Worm (Caenorhabditis elegans) whole organism, mixed stage, embryonic: ENCODE data around the gene vab-23.

Experiments
- M03D4.4 ChIP-seq: sonication (generic microtip); optimal IDR thresholded peaks from 2 replicates; lab custom pipeline; 2017; ENCODE audit warnings: mild to moderate bottlenecking, missing genetic modification characterization, missing compliant biosample characterization
- bed-3 ChIP-seq: fragments of 200-800 bp; sonication (Bioruptor generic); optimal IDR thresholded peaks from 3 replicates; lab custom pipeline; 2018; ENCODE audit warnings: mild to moderate bottlenecking, missing genetic modification characterization, moderate library complexity, missing compliant biosample characterization
- ceh-39 ChIP-seq: fragments of 150-350 bp; optimal IDR thresholded peaks from 2 replicates; lab custom pipeline; 2014; ENCODE audit warnings: missing biosample characterization, missing genetic modification characterization
- ceh-43 ChIP-seq: fragments of 200-800 bp; sonication (Bioruptor generic); optimal IDR thresholded peaks from 2 replicates; lab custom pipeline; 2018; ENCODE audit warnings: mild to moderate bottlenecking, missing genetic modification characterization, moderate library complexity, missing compliant biosample characterization
- ceh-83 ChIP-seq: fragments of 200-800 bp; sonication (Bioruptor generic); optimal IDR thresholded peaks from 2 replicates; lab custom pipeline; 2018; ENCODE audit warnings: mild to moderate bottlenecking, missing genetic modification characterization, missing compliant biosample characterization
- ces-1 ChIP-seq: fragments of 150-350 bp; optimal IDR thresholded peaks from 2 replicates; lab custom pipeline; 2014; ENCODE audit warnings: missing biosample characterization, missing genetic modification reagents, missing genetic modification characterization
- cnd-1 ChIP-seq: fragments of 200-800 bp; sonication (Bioruptor generic); optimal IDR thresholded peaks from 2 replicates; lab custom pipeline; 2018; ENCODE audit warnings: mild to moderate bottlenecking, missing genetic modification characterization, missing compliant biosample characterization
- drap-1 ChIP-seq: fragments of 200-800 bp; sonication (Bioruptor generic); optimal IDR thresholded peaks from 3 replicates; lab custom pipeline; 2018; ENCODE audit warnings: mild to moderate bottlenecking, missing genetic modification characterization, missing compliant biosample characterization
- elt-1 ChIP-seq: sonication (generic microtip); optimal IDR thresholded peaks from 2 replicates; lab custom pipeline; 2017; ENCODE audit warnings: missing genetic modification characterization, mild to moderate bottlenecking, missing compliant biosample characterization, antibody characterized with exemption, moderate library complexity, borderline replicate concordance; ENCODE audit not compliant: insufficient read depth
- elt-3 ChIP-seq: fragments of 150-350 bp; optimal IDR thresholded peaks from 2 replicates; lab custom pipeline; 2014; ENCODE audit warnings: missing biosample characterization, missing genetic modification characterization
- flh-1 ChIP-seq: fragments of 200-800 bp; sonication (Bioruptor generic); optimal IDR thresholded peaks from 2 replicates; lab custom pipeline; 2018; ENCODE audit warnings: mild to moderate bottlenecking, missing genetic modification characterization, moderate library complexity, missing compliant biosample characterization
- ham-2 ChIP-seq: fragments of 200-800 bp; sonication (Bioruptor generic); optimal IDR thresholded peaks from 2 replicates; lab custom pipeline; 2018; ENCODE audit warnings: mild to moderate bottlenecking, missing genetic modification characterization, missing compliant biosample characterization
- hlh-1 ChIP-seq: fragments of 150-350 bp; optimal IDR thresholded peaks from 2 replicates; lab custom pipeline; 2014; ENCODE audit warnings: missing biosample characterization, missing genetic modification reagents, missing genetic modification characterization
- lin-13 ChIP-seq: fragments of 150-350 bp; optimal IDR thresholded peaks from 2 replicates; lab custom pipeline; 2014; ENCODE audit warnings: missing biosample characterization, missing genetic modification characterization
- lin-32 ChIP-seq: fragments of 200-800 bp; sonication (Bioruptor generic); optimal IDR thresholded peaks from 2 replicates; lab custom pipeline; 2018; ENCODE audit warnings: mild to moderate bottlenecking, missing genetic modification characterization, missing compliant biosample characterization
- lsy-2 ChIP-seq: fragments of 150-350 bp; optimal IDR thresholded peaks from 2 replicates; lab custom pipeline; 2014; ENCODE audit warnings: missing biosample characterization, missing genetic modification characterization
- mep-1 ChIP-seq: fragments of 150-350 bp; optimal IDR thresholded peaks from 2 replicates; lab custom pipeline; 2017; ENCODE audit warnings: missing biosample characterization, missing genetic modification reagents, missing genetic modification characterization, inconsistent platforms
- mls-2 ChIP-seq: sonication (generic microtip); optimal IDR thresholded peaks from 2 replicates; lab custom pipeline; 2016; ENCODE audit warnings: mild to moderate bottlenecking, missing genetic modification characterization, moderate library complexity, missing compliant biosample characterization
- nhr-2 ChIP-seq: fragments of 150-350 bp; optimal IDR thresholded peaks from 2 replicates; lab custom pipeline; 2014; ENCODE audit warnings: missing biosample characterization, missing genetic modification characterization
- nhr-237 ChIP-seq: fragments of 150-350 bp; optimal IDR thresholded peaks from 2 replicates; lab custom pipeline; 2014; ENCODE audit warnings: missing biosample characterization, missing genetic modification characterization
- nhr-76 ChIP-seq: sonication (generic microtip); optimal IDR thresholded peaks from 2 replicates; lab custom pipeline; 2017; ENCODE audit warnings: missing biosample characterization, missing genetic modification characterization
- pha-4 ChIP-seq: fragments of 150-350 bp; optimal IDR thresholded peaks from 2 replicates; lab custom pipeline; 2018; ENCODE audit warnings: missing biosample characterization, missing genetic modification reagents, missing genetic modification characterization
- sem-2 ChIP-seq: fragments of 200-800 bp; sonication (Bioruptor generic); optimal IDR thresholded peaks from 2 replicates; lab custom pipeline; 2018; ENCODE audit warnings: mild to moderate bottlenecking, missing genetic modification characterization, missing compliant biosample characterization
- snpc-4 ChIP-seq: fragments of 150-350 bp; optimal IDR thresholded peaks from 2 replicates; lab custom pipeline; 2014; ENCODE audit warnings: missing biosample characterization, missing genetic modification characterization
- sptf-1 ChIP-seq: sonication (generic microtip); optimal IDR thresholded peaks from 2 replicates; lab custom pipeline; 2017; ENCODE audit warnings: mild to moderate bottlenecking, missing genetic modification characterization, moderate library complexity, missing compliant biosample characterization
- tbx-8 ChIP-seq: fragments of 200-800 bp; sonication (Bioruptor generic); optimal IDR thresholded peaks from 2 replicates; lab custom pipeline; 2018; ENCODE audit warnings: mild to moderate bottlenecking, missing genetic modification characterization, moderate library complexity, missing compliant biosample characterization
- unc-39 ChIP-seq: fragments of 150-350 bp; optimal IDR thresholded peaks from 2 replicates; lab custom pipeline; 2014; ENCODE audit warnings: missing biosample characterization, missing genetic modification characterization
- unc-62 ChIP-seq: fragments of 150-350 bp; optimal IDR thresholded peaks from 2 replicates; lab custom pipeline; 2014; ENCODE audit warnings: missing biosample characterization, missing genetic modification reagents, missing genetic modification characterization
- zip-8 ChIP-seq: fragments of 150-350 bp; optimal IDR thresholded peaks from 2 replicates; lab custom pipeline; 2014; ENCODE audit warnings: missing biosample characterization, missing genetic modification characterization

The vab-23 gene

ce11 chrII:11928752-11929151, 27.7 kb upstream of the vab-23 start:
- TF ChIP-seq ceh-43 (GFP tag; lab: Kevin White, UChicago) (no peak), flh-1 (no peak), cnd-1 (no peak), ceh-39 (tag; lab: Kevin White, UChicago) (no peak), unc-39 (no peak), tbx-8 (no peak)

- TF ChIP-seq elt-1 (tag; lab: Kevin White, UChicago) (no peak), lin-13 (no peak), lsy-2 (tag; lab: Kevin White, UChicago) (peak; percentile 44)
Measured at ce11 chrII:11926501-11926900, 25.5 kb upstream of the vab-23 start.

ce11 chrII:11925203-11925602, 24.2 kb upstream of the vab-23 start:
- TF ChIP-seq pha-4, result no peak
- no peak for TF ChIP-seq M03D4.4 (tag; lab: Kevin White, UChicago)
- no peak for TF ChIP-seq ceh-43 (GFP tag; lab: Kevin White, UChicago)
- TF ChIP-seq unc-62 (GFP tag; lab: Kevin White, UChicago), result no peak
- TF ChIP-seq ces-1 (GFP tag; lab: Kevin White, UChicago), result no peak
- no peak for TF ChIP-seq cnd-1
- no peak for TF ChIP-seq flh-1
- no peak for TF ChIP-seq snpc-4
- no peak for TF ChIP-seq ceh-39 (tag; lab: Kevin White, UChicago)
- no peak for TF ChIP-seq unc-39
- no peak for TF ChIP-seq bed-3 (GFP tag; lab: Kevin White, UChicago)
- no peak for TF ChIP-seq mls-2
- TF ChIP-seq ceh-83, result no peak

- no peak for TF ChIP-seq lsy-2 (tag; lab: Kevin White, UChicago)
- TF ChIP-seq sem-2 (GFP tag; lab: Kevin White, UChicago), result no peak
- TF ChIP-seq M03D4.4 (tag; lab: Kevin White, UChicago), result no peak
- no peak for TF ChIP-seq lin-32 (GFP tag; lab: Kevin White, UChicago)
- peak; percentile 20 for TF ChIP-seq ham-2 (GFP tag; lab: Kevin White, UChicago)
- TF ChIP-seq ceh-83, result no peak
- TF ChIP-seq, all 35 proteins: peak for 1
Measured at ce11 chrII:11923620-11924298, 22.7 kb upstream of the vab-23 start.

- no peak for TF ChIP-seq nhr-237 (tag; lab: Kevin White, UChicago)
Measured at ce11 chrII:11922757-11923538, 21.9 kb upstream of the vab-23 start.

ce11 chrII:11917530-11917952, 16.5 kb upstream of the vab-23 start:
- TF ChIP-seq mep-1 (no peak), zip-8 (no peak), sem-2 (GFP tag; lab: Kevin White, UChicago) (no peak), M03D4.4 (tag; lab: Kevin White, UChicago) (no peak), nhr-237 (tag; lab: Kevin White, UChicago) (no peak), cnd-1 (no peak), elt-3 (tag; lab: Kevin White, UChicago) (no peak), hlh-1 (no peak), lsy-2 (tag; lab: Kevin White, UChicago) (no peak), drap-1 (no peak)

- TF ChIP-seq nhr-2 (no peak), ceh-83 (no peak), mls-2 (no peak), nhr-76 (no peak), ceh-43 (GFP tag; lab: Kevin White, UChicago) (no peak), tbx-8 (no peak), ham-2 (GFP tag; lab: Kevin White, UChicago) (no peak), bed-3 (GFP tag; lab: Kevin White, UChicago) (no peak), zip-8 (no peak), snpc-4 (no peak), hlh-1 (no peak), sptf-1 (tag; lab: Kevin White, UChicago) (no peak), M03D4.4 (tag; lab: Kevin White, UChicago) (no peak)
Measured at ce11 chrII:11916945-11917344, 15.9 kb upstream of the vab-23 start.
